Fruit fly (Drosophila melanogaster) whole organism, embryonic: Measurements from ENCODE around the gene CG43638.

ENCODE experiments used
- ATbp ChIP-seq: fragments of 200-800 bp; sonication (Bioruptor generic); optimal IDR thresholded peaks from 2 replicates; lab custom pipeline; 2017; ENCODE audit warnings: missing biosample characterization, mild to moderate bottlenecking, missing genetic modification characterization, missing genetic modification reagents
- Blimp-1 ChIP-seq: fragments of 200-800 bp; sonication (Bioruptor generic); optimal IDR thresholded peaks from 3 replicates; lab custom pipeline; 2018; ENCODE audit warnings: missing biosample characterization, missing genetic modification characterization, mild to moderate bottlenecking, moderate library complexity, missing genetic modification reagents
- CG10959 ChIP-seq: fragments of 200-800 bp; sonication (Bioruptor generic); IDR thresholded peaks from 2 replicates; pipeline ENCODE4 v1.3.6; 2022; ENCODE audit warnings: missing biosample characterization, missing genetic modification characterization
- CG10979 ChIP-seq: fragments of 200-800 bp; sonication (Bioruptor generic); optimal IDR thresholded peaks from 2 replicates; lab custom pipeline; 2018; ENCODE audit warnings: missing biosample characterization, mild to moderate bottlenecking, missing genetic modification characterization, moderate library complexity
- CG11093 ChIP-seq: fragments of 200-800 bp; sonication (Bioruptor generic); IDR thresholded peaks from 3 replicates; pipeline ENCODE4 v1.3.6; 2022; ENCODE audit warnings: missing biosample characterization, missing genetic modification characterization
- CG12104 ChIP-seq: fragments of 200-800 bp; sonication (Bioruptor generic); optimal IDR thresholded peaks from 3 replicates; lab custom pipeline; 2016; ENCODE audit warnings: missing biosample characterization, missing genetic modification characterization
- CG12391 ChIP-seq: fragments of 200-800 bp; sonication (Bioruptor generic); optimal IDR thresholded peaks from 3 replicates; lab custom pipeline; 2018; ENCODE audit warnings: missing biosample characterization, mild to moderate bottlenecking, missing genetic modification characterization, moderate library complexity
- CG13894 ChIP-seq: fragments of 200-800 bp; sonication (Bioruptor generic); optimal IDR thresholded peaks from 3 replicates; lab custom pipeline; 2018; ENCODE audit warnings: missing biosample characterization, mild to moderate bottlenecking, missing genetic modification characterization, moderate library complexity
- CG14014 ChIP-seq: fragments of 200-800 bp; sonication (Bioruptor generic); IDR thresholded peaks from 2 replicates; pipeline ENCODE4 v1.3.6; 2022; ENCODE audit warnings: missing biosample characterization, missing genetic modification characterization
- CG14710 ChIP-seq: fragments of 200-800 bp; sonication (Bioruptor generic); optimal IDR thresholded peaks from 3 replicates; lab custom pipeline; 2019; ENCODE audit warnings: missing biosample characterization, mild to moderate bottlenecking, missing genetic modification characterization, moderate library complexity
- CG15696 ChIP-seq: fragments of 200-800 bp; sonication (Bioruptor generic); optimal IDR thresholded peaks from 2 replicates; lab custom pipeline; 2019; ENCODE audit warnings: missing biosample characterization, mild to moderate bottlenecking, missing genetic modification characterization, moderate library complexity
- CG17359 ChIP-seq: fragments of 200-800 bp; sonication (Bioruptor generic); optimal IDR thresholded peaks from 3 replicates; lab custom pipeline; 2018; ENCODE audit warnings: missing biosample characterization, mild to moderate bottlenecking, missing genetic modification characterization, moderate library complexity
- CG18262 ChIP-seq: fragments of 200-800 bp; optimal IDR thresholded peaks from 3 replicates; lab custom pipeline; 2019; ENCODE audit warnings: missing biosample characterization, mild to moderate bottlenecking, missing genetic modification characterization, moderate library complexity
- CG3065 ChIP-seq: fragments of 200-800 bp; sonication (Bioruptor generic); optimal IDR thresholded peaks from 2 replicates; lab custom pipeline; 2016; ENCODE audit warnings: missing biosample characterization, missing genetic modification characterization
- CG6765 ChIP-seq: fragments of 200-800 bp; sonication (Bioruptor generic); optimal IDR thresholded peaks from 3 replicates; lab custom pipeline; 2017; ENCODE audit warnings: missing biosample characterization, mild to moderate bottlenecking, missing genetic modification characterization
- CG7372 ChIP-seq: fragments of 200-800 bp; sonication (Bioruptor generic); IDR thresholded peaks from 2 replicates; pipeline ENCODE4 v1.3.6; 2022; ENCODE audit warnings: missing biosample characterization, missing genetic modification characterization
- CG8388 ChIP-seq: fragments of 200-800 bp; sonication (Bioruptor generic); optimal IDR thresholded peaks from 2 replicates; lab custom pipeline; 2019; ENCODE audit warnings: missing biosample characterization, mild to moderate bottlenecking, missing genetic modification characterization, moderate library complexity
- CG9215 ChIP-seq: fragments of 200-800 bp; sonication (Bioruptor generic); IDR thresholded peaks from 2 replicates; pipeline ENCODE4 v1.3.6; 2022; ENCODE audit warnings: missing biosample characterization, missing genetic modification characterization
- CG9727 ChIP-seq: fragments of 200-800 bp; sonication (Bioruptor generic); optimal IDR thresholded peaks from 3 replicates; lab custom pipeline; 2017; ENCODE audit warnings: missing biosample characterization, mild to moderate bottlenecking, missing genetic modification characterization
- Dp ChIP-seq: fragments of 200-800 bp; sonication (Bioruptor generic); optimal IDR thresholded peaks from 2 replicates; lab custom pipeline; 2018; ENCODE audit warnings: missing biosample characterization, mild to moderate bottlenecking, missing genetic modification characterization, moderate library complexity
- Ets65A ChIP-seq: fragments of 200-800 bp; sonication (Bioruptor generic); peaks from one replicate; lab custom pipeline; 2016; ENCODE audit warnings: missing biosample characterization, missing genetic modification characterization
- Gsc ChIP-seq: fragments of 200-800 bp; sonication (Bioruptor generic); IDR thresholded peaks from 2 replicates; pipeline ENCODE4 v1.3.6; 2022; ENCODE audit warnings: missing biosample characterization, missing genetic modification characterization
- Neu2 ChIP-seq: fragments of 200-800 bp; sonication (Bioruptor generic); optimal IDR thresholded peaks from 3 replicates; lab custom pipeline; 2016; ENCODE audit warnings: missing biosample characterization, missing genetic modification characterization, borderline replicate concordance
- Sox102F ChIP-seq: fragments of 200-800 bp; sonication (Bioruptor generic); optimal IDR thresholded peaks from 2 replicates; lab custom pipeline; 2018; ENCODE audit warnings: missing biosample characterization, mild to moderate bottlenecking, missing genetic modification characterization, moderate library complexity
- Spps ChIP-seq: fragments of 200-800 bp; sonication (Bioruptor generic); optimal IDR thresholded peaks from 2 replicates; lab custom pipeline; 2018; ENCODE audit warnings: missing biosample characterization, mild to moderate bottlenecking, missing genetic modification characterization
- Sry-β ChIP-seq: fragments of 200-800 bp; sonication (Bioruptor generic); optimal IDR thresholded peaks from 2 replicates; lab custom pipeline; 2018; ENCODE audit warnings: missing biosample characterization, mild to moderate bottlenecking, missing genetic modification characterization, moderate library complexity
- Stat92E ChIP-seq, 3 experiments: fragments of >200 bp in 2 of 3; fragments of 200-800 bp in 1 of 3; sonication (Bioruptor generic) in 1 of 3; optimal IDR thresholded peaks; 2 replicates each; lab custom pipeline; 2017 to 2019; ENCODE audit warnings: missing biosample characterization in 3 of 3, missing genetic modification characterization in 3 of 3, mild to moderate bottlenecking in 1 of 3, moderate library complexity in 1 of 3
- Taf1 ChIP-seq: fragments of 200-800 bp; sonication (Bioruptor generic); IDR thresholded peaks from 2 replicates; pipeline ENCODE4 v1.3.6; 2022; ENCODE audit warnings: missing biosample characterization, missing genetic modification characterization
- Usf ChIP-seq: fragments of 200-800 bp; sonication (Bioruptor generic); optimal IDR thresholded peaks from 2 replicates; lab custom pipeline; 2017; ENCODE audit warnings: missing genotype, missing biosample characterization, missing genetic modification characterization
- Xrp1 ChIP-seq: fragments of 200-800 bp; sonication (Bioruptor generic); IDR thresholded peaks from 2 replicates; pipeline ENCODE4 v1.3.6; 2022; ENCODE audit warnings: missing biosample characterization, missing genetic modification characterization
- dm ChIP-seq: fragments of 200-800 bp; sonication (Bioruptor generic); optimal IDR thresholded peaks from 3 replicates; lab custom pipeline; 2016; ENCODE audit warnings: missing biosample characterization, missing genetic modification characterization
- dmrt11E ChIP-seq: fragments of 200-800 bp; sonication (Bioruptor generic); optimal IDR thresholded peaks from 3 replicates; lab custom pipeline; 2018; ENCODE audit warnings: missing biosample characterization, mild to moderate bottlenecking, missing genetic modification characterization, moderate library complexity
- dmrt99B ChIP-seq: fragments of 200-800 bp; sonication (Bioruptor generic); optimal IDR thresholded peaks from 2 replicates; lab custom pipeline; 2018; ENCODE audit warnings: missing biosample characterization, mild to moderate bottlenecking, missing genetic modification characterization, moderate library complexity
- esg ChIP-seq: fragments of 200-800 bp; sonication (Bioruptor generic); conservative IDR thresholded peaks from 2 replicates; pipeline ENCODE4 v1.3.6; 2022; ENCODE audit warnings: missing biosample characterization, missing genetic modification characterization
- exex ChIP-seq: fragments of 200-800 bp; sonication (Bioruptor generic); optimal IDR thresholded peaks from 4 replicates; lab custom pipeline; 2018; ENCODE audit warnings: missing biosample characterization, mild to moderate bottlenecking, missing genetic modification characterization, moderate library complexity
- fd3F ChIP-seq: fragments of 200-800 bp; sonication (Bioruptor generic); optimal IDR thresholded peaks from 2 replicates; lab custom pipeline; 2018; ENCODE audit warnings: missing biosample characterization, mild to moderate bottlenecking, missing genetic modification characterization, moderate library complexity
- ftz-f1 ChIP-seq: fragments of 200-800 bp; sonication (Bioruptor generic); optimal IDR thresholded peaks from 2 replicates; lab custom pipeline; 2016; ENCODE audit warnings: missing biosample characterization, missing genetic modification characterization
- gem ChIP-seq: fragments of 200-800 bp; sonication (Bioruptor generic); optimal IDR thresholded peaks from 2 replicates; lab custom pipeline; 2019; ENCODE audit warnings: missing biosample characterization, mild to moderate bottlenecking, missing genetic modification characterization, moderate library complexity
- hth ChIP-seq: fragments of >200 bp; optimal IDR thresholded peaks from 2 replicates; lab custom pipeline; 2017; ENCODE audit warnings: inconsistent platforms
- ind ChIP-seq: fragments of 200-800 bp; sonication (Bioruptor generic); optimal IDR thresholded peaks from 3 replicates; lab custom pipeline; 2016; ENCODE audit warnings: missing biosample characterization, missing genetic modification characterization
- jing ChIP-seq: fragments of 200-800 bp; sonication (Bioruptor generic); optimal IDR thresholded peaks from 2 replicates; lab custom pipeline; 2018; ENCODE audit warnings: missing biosample characterization, mild to moderate bottlenecking, missing genetic modification characterization
- lilli ChIP-seq: fragments of 200-800 bp; sonication (Bioruptor generic); optimal IDR thresholded peaks from 3 replicates; lab custom pipeline; 2016; ENCODE audit warnings: missing biosample characterization, missing genetic modification characterization
- p53 ChIP-seq: fragments of 200-800 bp; sonication (Bioruptor generic); optimal IDR thresholded peaks from 2 replicates; lab custom pipeline; 2016; ENCODE audit warnings: missing biosample characterization, missing genetic modification characterization
- row ChIP-seq: fragments of 200-800 bp; sonication (Bioruptor generic); IDR thresholded peaks from 3 replicates; pipeline ENCODE4 v1.3.6; 2022; ENCODE audit warnings: missing biosample characterization, missing genetic modification characterization
- schlank ChIP-seq: fragments of 200-800 bp; sonication (Bioruptor generic); optimal IDR thresholded peaks from 2 replicates; lab custom pipeline; 2018; ENCODE audit warnings: missing biosample characterization, mild to moderate bottlenecking, missing genetic modification characterization
- sens-2 ChIP-seq: fragments of 200-800 bp; sonication (Bioruptor generic); IDR thresholded peaks from 2 replicates; pipeline ENCODE4 v1.3.6; 2022; ENCODE audit warnings: missing biosample characterization, missing genetic modification characterization
- tap ChIP-seq: fragments of 200-800 bp; optimal IDR thresholded peaks from 3 replicates; lab custom pipeline; 2019; ENCODE audit warnings: missing biosample characterization, mild to moderate bottlenecking, missing genetic modification characterization, moderate library complexity
- unpg ChIP-seq: fragments of 200-800 bp; sonication (Bioruptor generic); optimal IDR thresholded peaks from 3 replicates; lab custom pipeline; 2018; ENCODE audit warnings: missing biosample characterization, mild to moderate bottlenecking, missing genetic modification characterization, moderate library complexity
- zf30C ChIP-seq: fragments of 200-800 bp; sonication (Bioruptor generic); optimal IDR thresholded peaks from 3 replicates; lab custom pipeline; 2018; ENCODE audit warnings: missing biosample characterization, mild to moderate bottlenecking, missing genetic modification characterization

The CG43638 gene

dm6 chr3L:12058293-12058842 lies 14.0 kb downstream of the CG43638 start (continued):
- TF ChIP-seq dm (no peak), CG3065 (GFP tag; lab: Kevin White, UChicago) (no peak)

dm6 chr3L:12060101-12060500 lies 15.7 kb downstream of the CG43638 start:
- TF ChIP-seq gem (tag; lab: Kevin White, UChicago) (peak; percentile 39), CG6765 (GFP tag; lab: Kevin White, UChicago) (no peak), CG18262 (tag; lab: Kevin White, UChicago) (peak; percentile 18), fd3F (no peak), Taf1 (GFP tag; lab: Robert Waterston, UW) (no peak), Dp (GFP tag; lab: Kevin White, UChicago) (no peak), Neu2 (GFP tag; lab: Kevin White, UChicago) (no peak), CG13894 (no peak), Sox102F (GFP tag; lab: Kevin White, UChicago) (peak; percentile 44), zf30C (GFP tag; lab: Kevin White, UChicago) (peak; percentile 1), dmrt99B (tag; lab: Kevin White, UChicago) (peak; percentile 28), CG14014 (GFP tag; lab: Robert Waterston, UW) (no peak), ind (GFP tag; lab: Kevin White, UChicago) (no peak), Xrp1 (GFP tag; lab: Robert Waterston, UW) (0 out of 2 replicates have a peak, but pooled peaks have one; percentile 12), tap (tag; lab: Kevin White, UChicago) (no peak), ATbp (GFP tag; lab: Kevin White, UChicago) (peak; percentile 3), CG12391 (tag; lab: Kevin White, UChicago) (peak; percentile 8), unpg (no peak), CG9215 (GFP tag; lab: Robert Waterston, UW) (no peak), CG10959 (GFP tag; lab: Robert Waterston, UW) (no peak), Gsc (GFP tag; lab: Robert Waterston, UW) (no peak), Usf (no peak), sens-2 (GFP tag; lab: Robert Waterston, UW) (no peak), Blimp-1 (GFP tag; lab: Kevin White, UChicago) (peak; percentile 31), CG11093 (GFP tag; lab: Robert Waterston, UW) (no peak), schlank (tag; lab: Kevin White, UChicago) (no peak), exex (tag; lab: Kevin White, UChicago) (no peak), Sry-β (GFP tag; lab: Kevin White, UChicago) (no peak), Ets65A (GFP tag; lab: Kevin White, UChicago) (peak; percentile 86), Spps (tag; lab: Kevin White, UChicago) (no peak), CG12104 (no peak), p53 (GFP tag; lab: Kevin White, UChicago) (no peak), jing (GFP tag; lab: Kevin White, UChicago) (no peak), lilli (GFP tag; lab: Kevin White, UChicago) (no peak), esg (GFP tag; lab: Robert Waterston, UW) (no peak), CG10979 (peak; percentile 21), hth (no peak), row (GFP tag; lab: Robert Waterston, UW) (0 out of 3 replicates have a peak, but pooled peaks have one; percentile 14), CG15696 (tag; lab: Kevin White, UChicago) (peak; percentile 15), CG9727 (GFP tag; lab: Kevin White, UChicago) (peak; percentile 24), CG14710 (tag; lab: Kevin White, UChicago) (peak; percentile 19), dmrt11E (tag; lab: Kevin White, UChicago) (peak; percentile 15), CG8388 (GFP tag; lab: Kevin White, UChicago) (no peak), ftz-f1 (GFP tag; lab: Kevin White, UChicago) (no peak), CG17359 (peak; percentile 1), Stat92E (GFP tag; optimal IDR thresholded peaks at IDR 0.05; lab: Kevin White, UChicago) (no peak), CG7372 (no peak)
